Fruit fly (Drosophila melanogaster) whole organism, embryonic: ENCODE data around the gene CG12112.

ENCODE experiments used
- CG10274 ChIP-seq: fragments of 200-800 bp; sonication (Bioruptor generic); optimal IDR thresholded peaks from 3 replicates; lab custom pipeline; 2017; ENCODE audit warnings: missing biosample characterization, mild to moderate bottlenecking, missing genetic modification characterization
- CG10462 ChIP-seq: fragments of 200-800 bp; sonication (Bioruptor generic); optimal IDR thresholded peaks from 2 replicates; lab custom pipeline; 2016; ENCODE audit warnings: missing biosample characterization, missing genetic modification characterization
- CG10979 ChIP-seq: fragments of 200-800 bp; sonication (Bioruptor generic); optimal IDR thresholded peaks from 2 replicates; lab custom pipeline; 2018; ENCODE audit warnings: missing biosample characterization, mild to moderate bottlenecking, missing genetic modification characterization, moderate library complexity
- CG11085 ChIP-seq: fragments of 200-800 bp; sonication (Bioruptor generic); IDR thresholded peaks from 2 replicates; pipeline ENCODE4 v1.3.6; 2022; ENCODE audit warnings: missing biosample characterization, missing genetic modification characterization
- CG11560 ChIP-seq: fragments of 200-800 bp; sonication (Bioruptor generic); IDR thresholded peaks from 3 replicates; pipeline ENCODE4 v1.3.6; 2022; ENCODE audit warnings: missing biosample characterization, missing genetic modification characterization
- CG11696 ChIP-seq: fragments of 200-800 bp; sonication (Bioruptor generic); IDR thresholded peaks from 2 replicates; pipeline ENCODE4 v1.3.6; 2022; ENCODE audit warnings: missing biosample characterization, missing genetic modification characterization
- CG12155 ChIP-seq: fragments of 200-800 bp; sonication (Bioruptor generic); optimal IDR thresholded peaks from 3 replicates; lab custom pipeline; 2016; ENCODE audit warnings: missing biosample characterization, missing genetic modification characterization
- CG13123 ChIP-seq: fragments of 200-800 bp; sonication (Bioruptor generic); optimal IDR thresholded peaks from 2 replicates; lab custom pipeline; 2016; ENCODE audit warnings: missing biosample characterization, missing genetic modification characterization
- CG13287 ChIP-seq: fragments of 200-800 bp; sonication (Bioruptor generic); IDR thresholded peaks from 2 replicates; pipeline ENCODE4 v1.3.6; 2022; ENCODE audit warnings: missing biosample characterization, missing genetic modification characterization; ENCODE audit not compliant: partially characterized antibody
- CG13424 ChIP-seq: fragments of 200-800 bp; sonication (Bioruptor generic); optimal IDR thresholded peaks from 2 replicates; lab custom pipeline; 2019; ENCODE audit warnings: missing biosample characterization, mild to moderate bottlenecking, missing genetic modification characterization, moderate library complexity
- CG14710 ChIP-seq: fragments of 200-800 bp; sonication (Bioruptor generic); optimal IDR thresholded peaks from 3 replicates; lab custom pipeline; 2019; ENCODE audit warnings: missing biosample characterization, mild to moderate bottlenecking, missing genetic modification characterization, moderate library complexity
- CG14860 ChIP-seq: fragments of 200-800 bp; sonication (Bioruptor generic); IDR thresholded peaks from 3 replicates; pipeline ENCODE4 v1.3.6; 2022; ENCODE audit warnings: missing biosample characterization, missing genetic modification characterization; ENCODE audit not compliant: partially characterized antibody
- CG15514 ChIP-seq: fragments of 200-800 bp; sonication (Bioruptor generic); optimal IDR thresholded peaks from 3 replicates; lab custom pipeline; 2017; ENCODE audit warnings: missing biosample characterization, missing genetic modification characterization, mild to moderate bottlenecking, moderate library complexity, missing genetic modification reagents
- CG17361 ChIP-seq: fragments of 200-800 bp; sonication (Bioruptor generic); IDR thresholded peaks from 3 replicates; pipeline ENCODE4 v1.3.6; 2022; ENCODE audit warnings: missing biosample characterization, missing genetic modification characterization
- CG17912 ChIP-seq: fragments of 200-800 bp; sonication (Bioruptor generic); optimal IDR thresholded peaks from 2 replicates; lab custom pipeline; 2018; ENCODE audit warnings: missing biosample characterization, mild to moderate bottlenecking, missing genetic modification characterization
- CG18764 ChIP-seq: fragments of 200-800 bp; sonication (Bioruptor generic); optimal IDR thresholded peaks from 3 replicates; lab custom pipeline; 2016; ENCODE audit warnings: missing biosample characterization, missing genetic modification characterization
- CG3163 ChIP-seq: fragments of 200-800 bp; sonication (Bioruptor generic); optimal IDR thresholded peaks from 3 replicates; lab custom pipeline; 2016; ENCODE audit warnings: missing biosample characterization, missing genetic modification characterization
- CG33557 ChIP-seq: fragments of 200-800 bp; sonication (Bioruptor generic); optimal IDR thresholded peaks from 2 replicates; lab custom pipeline; 2019; ENCODE audit warnings: missing biosample characterization, mild to moderate bottlenecking, missing genetic modification characterization, moderate library complexity
- CG3838 ChIP-seq: fragments of 200-800 bp; sonication (Bioruptor generic); optimal IDR thresholded peaks from 3 replicates; lab custom pipeline; 2016; ENCODE audit warnings: missing biosample characterization, missing genetic modification characterization
- CG4424 ChIP-seq: fragments of 200-800 bp; sonication (Bioruptor generic); optimal IDR thresholded peaks from 3 replicates; lab custom pipeline; 2016; ENCODE audit warnings: missing biosample characterization, missing genetic modification characterization
- CG6272 ChIP-seq: fragments of 200-800 bp; sonication (Bioruptor generic); IDR thresholded peaks from 2 replicates; pipeline ENCODE4 v1.3.6; 2022; ENCODE audit warnings: missing biosample characterization, missing genetic modification characterization
- CG6683 ChIP-seq: fragments of 200-800 bp; sonication (Bioruptor generic); optimal IDR thresholded peaks from 2 replicates; lab custom pipeline; 2017; ENCODE audit warnings: missing biosample characterization, mild to moderate bottlenecking, missing genetic modification characterization, missing genetic modification reagents
- CG6765 ChIP-seq: fragments of 200-800 bp; sonication (Bioruptor generic); optimal IDR thresholded peaks from 3 replicates; lab custom pipeline; 2017; ENCODE audit warnings: missing biosample characterization, mild to moderate bottlenecking, missing genetic modification characterization
- CG6813 ChIP-seq: fragments of 200-800 bp; sonication (Bioruptor generic); optimal IDR thresholded peaks from 2 replicates; lab custom pipeline; 2017; ENCODE audit warnings: missing biosample characterization, missing genetic modification characterization, mild to moderate bottlenecking, moderate library complexity, missing genetic modification reagents
- CG7357 ChIP-seq: fragments of 200-800 bp; sonication (Bioruptor generic); IDR thresholded peaks from 3 replicates; pipeline ENCODE4 v1.3.6; 2022; ENCODE audit warnings: missing biosample characterization, missing genetic modification characterization
- CG7556 ChIP-seq: fragments of 200-800 bp; sonication (Bioruptor generic); optimal IDR thresholded peaks from 2 replicates; lab custom pipeline; 2017; ENCODE audit warnings: missing biosample characterization, mild to moderate bottlenecking, missing genetic modification characterization
- CG7745 ChIP-seq: fragments of 200-800 bp; sonication (Bioruptor generic); optimal IDR thresholded peaks from 2 replicates; lab custom pipeline; 2018; ENCODE audit warnings: missing biosample characterization, mild to moderate bottlenecking, missing genetic modification characterization, moderate library complexity
- Chrac-16 ChIP-seq: fragments of 200-800 bp; sonication (Bioruptor generic); optimal IDR thresholded peaks from 3 replicates; lab custom pipeline; 2016; ENCODE audit warnings: missing biosample characterization, missing genetic modification characterization
- Dip3 ChIP-seq: fragments of 200-800 bp; sonication (Bioruptor generic); optimal IDR thresholded peaks from 3 replicates; lab custom pipeline; 2016; ENCODE audit warnings: missing biosample characterization, missing genetic modification characterization
- Dref ChIP-seq: fragments of 200-800 bp; sonication (Bioruptor generic); IDR thresholded peaks from 2 replicates; pipeline ENCODE4 v1.3.6; 2022; ENCODE audit warnings: missing biosample characterization, missing genetic modification characterization
- H15 ChIP-seq: fragments of 200-800 bp; sonication (Bioruptor generic); IDR thresholded peaks from 3 replicates; pipeline ENCODE4 v1.3.6; 2022; ENCODE audit warnings: missing biosample characterization, missing genetic modification characterization
- H2.0 ChIP-seq: fragments of 200-800 bp; sonication (Bioruptor generic); IDR thresholded peaks from 2 replicates; pipeline ENCODE4 v1.3.6; 2022; ENCODE audit warnings: missing biosample characterization, missing genetic modification characterization
- Hand ChIP-seq: fragments of 200-800 bp; sonication (Bioruptor generic); optimal IDR thresholded peaks from 2 replicates; lab custom pipeline; 2017; ENCODE audit warnings: mild to moderate bottlenecking, missing biosample characterization, missing genetic modification reagents, missing genetic modification characterization
- HmgZ ChIP-seq: fragments of 200-800 bp; sonication (Bioruptor generic); optimal IDR thresholded peaks from 2 replicates; lab custom pipeline; 2018; ENCODE audit warnings: missing biosample characterization, mild to moderate bottlenecking, missing genetic modification characterization
- Oaz ChIP-seq: fragments of 200-800 bp; sonication (Bioruptor generic); IDR thresholded peaks from 2 replicates; pipeline ENCODE4 v1.3.6; 2022; ENCODE audit warnings: missing biosample characterization, missing genetic modification characterization
- Poxn ChIP-seq: fragments of 200-800 bp; sonication (Bioruptor generic); IDR thresholded peaks from 2 replicates; pipeline ENCODE4 v1.3.6; 2022; ENCODE audit warnings: missing biosample characterization, missing genetic modification characterization
- Trl ChIP-seq, 3 experiments: fragments of >200 bp in 2 of 3; fragments of 200-800 bp in 1 of 3; sonication (Bioruptor generic) in 1 of 3; optimal IDR thresholded peaks; 2 replicates in 1 of 3; 3 replicates in 2 of 3; lab custom pipeline; 2016 to 2017; ENCODE audit warnings: missing biosample characterization in 1 of 3, missing genetic modification characterization in 1 of 3
- caup ChIP-seq: fragments of 200-800 bp; sonication (Bioruptor generic); optimal IDR thresholded peaks from 3 replicates; lab custom pipeline; 2017; ENCODE audit warnings: missing biosample characterization, mild to moderate bottlenecking, missing genetic modification characterization, moderate library complexity; ENCODE audit not compliant: severe bottlenecking
- dysf ChIP-seq: fragments of 200-800 bp; sonication (Bioruptor generic); IDR thresholded peaks from 3 replicates; pipeline ENCODE4 v1.3.6; 2022; ENCODE audit warnings: missing biosample characterization, missing genetic modification characterization
- en ChIP-seq: fragments of 200-800 bp; sonication (Bioruptor generic); optimal IDR thresholded peaks from 2 replicates; lab custom pipeline; 2016; ENCODE audit warnings: missing biosample characterization, missing genetic modification characterization
- eyg ChIP-seq: fragments of 200-800 bp; sonication (Bioruptor generic); optimal IDR thresholded peaks from 3 replicates; lab custom pipeline; 2016; ENCODE audit warnings: missing biosample characterization, missing genetic modification characterization
- gcm2 ChIP-seq: fragments of 200-800 bp; sonication (Bioruptor generic); optimal IDR thresholded peaks from 2 replicates; lab custom pipeline; 2016; ENCODE audit warnings: missing biosample characterization, missing genetic modification characterization
- her ChIP-seq: fragments of 200-800 bp; sonication (Bioruptor generic); optimal IDR thresholded peaks from 2 replicates; lab custom pipeline; 2016; ENCODE audit warnings: missing biosample characterization, missing genetic modification characterization
- hth ChIP-seq: fragments of >200 bp; optimal IDR thresholded peaks from 2 replicates; lab custom pipeline; 2017; ENCODE audit warnings: inconsistent platforms
- pfk ChIP-seq: fragments of 200-800 bp; sonication (Bioruptor generic); optimal IDR thresholded peaks from 2 replicates; lab custom pipeline; 2018; ENCODE audit warnings: missing biosample characterization, mild to moderate bottlenecking, missing genetic modification characterization, moderate library complexity
- pnt ChIP-seq: fragments of 200-800 bp; sonication (Bioruptor generic); optimal IDR thresholded peaks from 3 replicates; lab custom pipeline; 2016; ENCODE audit warnings: missing biosample characterization, missing genetic modification characterization
- repo ChIP-seq: fragments of 200-800 bp; sonication (Bioruptor generic); optimal IDR thresholded peaks from 2 replicates; lab custom pipeline; 2016; ENCODE audit warnings: missing biosample characterization, missing genetic modification characterization
- sens-2 ChIP-seq: fragments of 200-800 bp; sonication (Bioruptor generic); IDR thresholded peaks from 2 replicates; pipeline ENCODE4 v1.3.6; 2022; ENCODE audit warnings: missing biosample characterization, missing genetic modification characterization
- slp2 ChIP-seq: fragments of 200-800 bp; sonication (Bioruptor generic); optimal IDR thresholded peaks from 2 replicates; lab custom pipeline; 2016; ENCODE audit warnings: missing biosample characterization, missing genetic modification characterization
- trem ChIP-seq: fragments of 200-800 bp; optimal IDR thresholded peaks from 3 replicates; lab custom pipeline; 2019; ENCODE audit warnings: missing biosample characterization, mild to moderate bottlenecking, missing genetic modification characterization, moderate library complexity
- zfh1 ChIP-seq: fragments of 200-800 bp; sonication (Bioruptor generic); IDR thresholded peaks from 3 replicates; pipeline ENCODE4 v1.3.6; 2022; ENCODE audit warnings: missing biosample characterization, missing genetic modification characterization

The CG12112 gene

DNA sequence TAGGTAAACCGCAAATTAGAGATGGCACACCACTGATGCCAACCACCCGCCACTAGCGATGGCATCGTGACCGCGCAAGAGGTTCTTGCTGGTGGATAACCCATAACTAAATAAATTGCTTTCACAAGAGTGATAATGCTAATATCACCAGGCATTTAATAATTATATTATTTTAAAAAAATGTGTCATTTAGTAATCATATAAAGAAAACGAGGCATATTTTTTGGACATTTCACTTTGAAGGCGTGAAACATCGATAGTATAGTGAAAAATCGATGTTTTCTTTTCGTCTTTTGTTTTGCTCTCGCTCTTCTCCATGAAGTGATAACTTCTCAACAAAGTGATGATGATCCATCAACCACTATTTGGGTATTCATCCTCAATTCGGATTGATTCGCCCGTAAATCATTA is 1.2 kb downstream of the CG12112 start, which contains the start of gene IntS4 (continued):
- TF ChIP-seq dysf (peak; percentile 63; the same call in 2 of the 3 replicates), CG3163 (GFP tag; lab: Kevin White, UChicago) (no peak), CG6765 (GFP tag; lab: Kevin White, UChicago) (no peak), CG4424 (GFP tag; lab: Kevin White, UChicago) (peak; percentile 67), CG33557 (GFP tag; lab: Kevin White, UChicago) (peak; percentile 54), CG10462 (peak; percentile 13), caup (GFP tag; lab: Kevin White, UChicago) (no peak), CG6683 (peak; percentile 39), CG13287 (GFP tag; lab: Robert Waterston, UW) (peak; percentile 97), sens-2 (GFP tag; lab: Robert Waterston, UW) (no peak), CG14710 (tag; lab: Kevin White, UChicago) (peak; percentile 74), gcm2 (peak; percentile 50), CG10979 (tag; lab: Kevin White, UChicago) (peak; percentile 53), CG13123 (peak; percentile 42), CG7357 (GFP tag; lab: Robert Waterston, UW) (no peak), zfh1 (GFP tag; lab: Robert Waterston, UW) (peak; percentile 50; the same call in 1 of the 3 replicates), CG7556 (GFP tag; lab: Kevin White, UChicago) (peak; percentile 60), eyg (no peak), CG11696 (GFP tag; lab: Robert Waterston, UW) (no peak), CG12155 (GFP tag; lab: Kevin White, UChicago) (peak; percentile 65), CG14860 (GFP tag; lab: Robert Waterston, UW) (peak; percentile 89), hth (no peak), Oaz (GFP tag; lab: Robert Waterston, UW) (no peak), her (peak; percentile 21), CG7745 (tag; lab: Kevin White, UChicago) (no peak), slp2 (GFP tag; lab: Kevin White, UChicago) (peak; percentile 1), repo (GFP tag; lab: Kevin White, UChicago) (no peak), CG11560 (tag; lab: Robert Waterston, UW) (no peak), CG13424 (tag; lab: Kevin White, UChicago) (peak; percentile 76), Trl (optimal IDR thresholded peaks at IDR 0.05; lab: Kevin White, UChicago) (no peak), Trl (GFP tag; optimal IDR thresholded peaks at IDR 0.05; lab: Kevin White, UChicago) (no peak), CG17912 (GFP tag; lab: Kevin White, UChicago) (no peak), HmgZ (tag; lab: Kevin White, UChicago) (peak; percentile 82), CG6272 (GFP tag; lab: Robert Waterston, UW) (peak; percentile 75), CG15514 (peak; percentile 90), CG3838 (GFP tag; lab: Kevin White, UChicago) (peak; percentile 5), Hand (GFP tag; lab: Kevin White, UChicago) (no peak), CG17361 (GFP tag; lab: Robert Waterston, UW) (peak; percentile 64; the same call in 2 of the 3 replicates), CG6813 (GFP tag; lab: Kevin White, UChicago) (no peak), en (no peak), Dip3 (GFP tag; lab: Kevin White, UChicago) (peak; percentile 42), CG18764 (GFP tag; lab: Kevin White, UChicago) (peak; percentile 54), Chrac-16 (GFP tag; lab: Kevin White, UChicago) (peak; percentile 70), pfk (GFP tag; lab: Kevin White, UChicago) (no peak), Dref (peak; percentile 69), CG11085 (GFP tag; lab: Robert Waterston, UW) (peak; percentile 68; the same call in 1 of the 2 replicates), trem (peak; percentile 80), Poxn (GFP tag; lab: Robert Waterston, UW) (peak; percentile 26; the same call in 1 of the 2 replicates), pnt (GFP tag; lab: Kevin White, UChicago) (peak; percentile 44), CG10274 (no peak), H15 (GFP tag; lab: Robert Waterston, UW) (no peak), H2.0 (GFP tag; lab: Robert Waterston, UW) (peak; percentile 27; the same call in 1 of the 2 replicates)
